Worm (Caenorhabditis elegans): ENCODE results near the gene irld-24.

- TF ChIP-seq nhr-12 (tag; optimal IDR thresholded peaks at IDR 0.05): no peak
- TF ChIP-seq mdl-1 (tag; optimal IDR thresholded peaks at IDR 0.05): peak; percentile 10 to 82
Observed at ce11 chrX:13969257-13969968, 17.0 kb upstream of the irld-24 start.
